Fruit fly (Drosophila melanogaster): ENCODE measurements around the gene Kdm2.

Kdm2 gene

DNA sequence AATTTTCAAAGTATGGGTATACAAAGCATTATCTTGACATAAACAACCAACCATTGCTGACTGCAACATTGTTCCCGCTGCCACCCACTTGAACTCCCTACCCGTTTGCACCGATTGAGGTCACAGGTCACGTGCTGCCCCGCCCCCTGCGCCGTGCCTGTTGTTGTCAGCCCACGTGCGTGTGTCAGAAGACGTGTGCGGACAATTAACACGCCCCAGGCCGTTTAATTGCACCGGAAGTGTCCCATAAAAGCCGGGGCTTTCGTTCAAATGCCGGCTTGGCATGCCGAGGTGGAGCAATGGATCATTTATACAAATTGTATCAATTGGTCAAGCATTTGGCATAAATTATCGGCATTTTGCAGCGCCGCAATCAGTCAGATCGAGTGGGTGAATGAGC is 25.2 kb upstream of the Kdm2 start:
- TF ChIP-seq CG8478 (optimal IDR thresholded peaks at IDR 0.05), result no peak
- no peak for TF ChIP-seq CTCF (optimal IDR thresholded peaks at IDR 0.05)

- TF ChIP-seq CTCF (optimal IDR thresholded peaks at IDR 0.05) (no peak), CG8478 (optimal IDR thresholded peaks at IDR 0.05) (no peak)
These were observed 23.6 kb upstream of the Kdm2 start for dm6 chr3R:9028690-9029089.

DNA sequence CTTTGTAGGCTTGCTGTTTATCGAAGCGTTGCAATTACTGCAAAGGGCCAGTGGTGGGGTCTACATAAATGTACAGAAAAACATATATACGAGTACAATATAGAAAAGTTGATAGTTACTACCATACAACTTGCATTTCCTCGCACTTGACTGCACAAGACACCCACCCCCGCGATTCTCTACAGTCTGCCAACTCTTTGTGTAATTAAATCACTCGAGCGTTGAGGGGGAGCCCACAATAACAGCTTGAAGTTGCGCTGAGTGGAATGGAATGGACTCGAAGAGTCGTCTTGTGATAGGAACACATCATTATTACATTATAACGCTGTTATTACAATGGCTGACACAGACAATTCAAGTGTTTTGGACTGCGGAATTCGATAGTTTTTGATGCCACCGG is 22.9 kb upstream of the Kdm2 start:
- no peak for TF ChIP-seq CTCF (optimal IDR thresholded peaks at IDR 0.05)
- TF ChIP-seq CG8478 (optimal IDR thresholded peaks at IDR 0.05), result no peak

DNA sequence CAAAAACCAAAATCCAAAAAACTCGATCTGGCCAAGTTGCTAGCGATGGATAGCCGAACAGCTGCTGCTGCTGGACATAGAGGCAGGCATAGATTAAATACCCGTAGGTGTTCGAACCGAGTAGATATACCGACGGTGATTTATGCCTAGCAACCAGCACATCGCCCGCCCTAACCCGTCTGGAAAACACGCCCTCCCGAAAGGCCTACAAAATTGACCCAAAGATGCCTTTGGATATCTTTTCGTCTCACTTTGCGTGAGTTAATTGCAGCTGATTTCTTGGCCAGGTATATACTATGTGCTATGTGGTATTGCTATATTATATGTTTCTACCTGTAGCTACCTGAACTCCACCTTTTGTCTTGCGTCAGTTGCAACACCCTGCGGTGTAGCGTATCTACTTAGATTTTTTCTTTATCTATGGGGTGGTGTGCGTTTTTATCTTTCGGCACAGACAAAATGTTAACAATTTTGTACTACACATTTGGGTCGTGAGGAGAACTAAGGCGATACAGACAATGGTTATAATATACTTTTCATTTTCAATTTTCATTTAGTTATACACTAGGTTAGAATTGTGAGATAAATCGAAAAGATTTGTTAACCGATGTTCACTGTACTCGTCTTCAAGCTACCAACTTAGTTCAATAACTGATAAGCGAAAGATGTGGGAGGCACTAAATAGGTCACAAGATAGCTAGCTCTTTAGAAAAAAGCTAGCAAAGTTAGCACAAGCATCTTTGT is 22.1 kb upstream of the Kdm2 start:
- TF ChIP-seq CG8478 (optimal IDR thresholded peaks at IDR 0.05) (no peak), CTCF (optimal IDR thresholded peaks at IDR 0.05) (no peak)

dm6 chr3R:9030750-9031128 is 21.6 kb upstream of the Kdm2 start:
- TF ChIP-seq CG8478 (optimal IDR thresholded peaks at IDR 0.05) (no peak), CTCF (optimal IDR thresholded peaks at IDR 0.05) (no peak)

- TF ChIP-seq CTCF (optimal IDR thresholded peaks at IDR 0.05) (no peak), CG8478 (optimal IDR thresholded peaks at IDR 0.05) (no peak)
These were observed 20.4 kb upstream of the Kdm2 start for dm6 chr3R:9031797-9032418.

dm6 chr3R:9033619-9034401 is 18.5 kb upstream of the Kdm2 start:
- no peak for TF ChIP-seq CTCF (optimal IDR thresholded peaks at IDR 0.05)

DNA sequence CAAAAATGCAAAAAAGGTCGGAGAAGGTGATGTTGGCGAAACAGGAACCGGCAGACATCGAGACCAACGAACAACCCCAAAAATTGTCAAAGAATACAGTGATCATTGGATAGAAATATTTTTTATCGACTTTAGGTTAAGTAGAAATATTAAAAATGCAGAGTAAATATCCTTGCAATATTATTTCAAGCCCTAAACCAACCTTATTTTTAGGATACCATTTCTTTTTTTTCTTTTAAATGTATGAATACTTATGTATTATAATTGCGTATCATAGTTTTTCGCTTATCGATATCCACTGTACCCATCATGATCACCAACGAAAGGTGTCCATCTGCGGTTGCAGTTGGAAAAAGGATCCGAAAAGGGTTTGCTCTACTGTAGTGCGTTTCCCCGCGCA is 17.0 kb upstream of the Kdm2 start:
- TF ChIP-seq CG8478 (optimal IDR thresholded peaks at IDR 0.05) (no peak), CTCF (optimal IDR thresholded peaks at IDR 0.05) (no peak)

DNA sequence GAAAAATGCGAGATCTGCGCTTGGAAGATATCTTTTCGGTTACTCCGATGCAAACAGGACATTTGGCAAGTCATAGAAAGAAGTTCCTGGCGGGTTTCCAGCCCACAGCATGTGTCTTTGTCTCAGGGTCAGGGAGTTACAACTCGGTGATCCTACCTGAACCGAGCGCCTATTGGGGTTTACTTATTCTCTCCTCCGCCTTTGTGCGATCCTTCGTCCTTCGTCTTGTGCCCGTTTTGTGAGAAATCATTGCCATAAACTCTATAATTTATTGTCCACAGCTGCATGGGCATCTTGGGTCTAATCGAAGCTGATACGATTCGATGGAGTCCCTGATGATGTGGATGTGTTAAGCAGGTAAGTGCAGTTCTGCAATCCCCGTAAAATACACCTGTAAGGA is 14.3 kb upstream of the Kdm2 start:
- TF ChIP-seq CG8478 (optimal IDR thresholded peaks at IDR 0.05), result no peak
- TF ChIP-seq CTCF (optimal IDR thresholded peaks at IDR 0.05), result no peak

- TF ChIP-seq CG8478 (optimal IDR thresholded peaks at IDR 0.05) (no peak), CTCF (optimal IDR thresholded peaks at IDR 0.05) (no peak)
These were observed 13.6 kb upstream of the Kdm2 start, which contains the start of gene hyx for dm6 chr3R:9038652-9039051. Gene hyx (plus strand): TSS chr3R:9038760.

dm6 chr3R:9039448-9039847 is 12.8 kb upstream of the Kdm2 start, which contains the start of gene neur:
Gene neur (minus strand): TSS chr3R:9039471.
- TF ChIP-seq CTCF (optimal IDR thresholded peaks at IDR 0.05), result no peak
- no peak for TF ChIP-seq CG8478 (optimal IDR thresholded peaks at IDR 0.05)

DNA sequence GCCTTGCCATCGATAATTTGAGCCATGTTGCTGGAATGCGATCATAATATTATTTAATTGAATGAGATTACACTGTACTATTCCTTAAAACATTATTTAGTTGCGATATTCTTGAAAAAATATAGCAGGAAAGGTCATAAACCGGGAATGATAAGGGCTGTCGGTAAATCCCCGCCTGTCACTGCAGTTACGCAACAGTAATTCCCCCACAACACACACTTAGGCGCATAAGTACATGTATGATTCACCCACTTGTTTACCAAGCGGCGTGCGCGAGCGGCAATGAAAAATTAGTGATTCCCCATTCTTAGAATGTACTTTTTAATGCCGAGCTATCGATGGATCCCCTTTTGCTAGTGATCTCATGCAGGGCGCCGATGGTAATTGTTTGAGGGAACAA is 8.7 kb upstream of the Kdm2 start:
- TF ChIP-seq CTCF (optimal IDR thresholded peaks at IDR 0.05) (no peak), CG8478 (optimal IDR thresholded peaks at IDR 0.05) (no peak)

DNA sequence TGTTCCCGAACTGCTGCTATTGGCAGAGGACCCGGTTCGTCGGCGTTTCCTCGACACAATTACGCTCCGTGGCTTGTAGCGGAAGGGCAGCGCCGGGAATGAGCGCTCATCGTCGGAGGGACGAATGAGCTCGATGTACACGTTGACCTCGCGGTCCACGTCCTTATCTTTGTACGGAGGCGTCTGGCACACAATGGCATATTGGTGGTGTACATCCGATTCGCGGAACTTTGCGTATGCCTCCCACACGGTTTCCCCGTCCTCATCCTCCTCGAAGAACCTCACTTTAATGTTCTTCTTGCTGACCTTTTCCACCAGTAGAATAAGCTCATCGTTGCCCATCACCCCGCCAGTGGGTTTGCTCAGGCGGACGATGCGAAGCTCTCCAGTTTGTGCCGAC is 6.6 kb upstream of the Kdm2 start:
- TF ChIP-seq CTCF (optimal IDR thresholded peaks at IDR 0.05), result no peak

DNA sequence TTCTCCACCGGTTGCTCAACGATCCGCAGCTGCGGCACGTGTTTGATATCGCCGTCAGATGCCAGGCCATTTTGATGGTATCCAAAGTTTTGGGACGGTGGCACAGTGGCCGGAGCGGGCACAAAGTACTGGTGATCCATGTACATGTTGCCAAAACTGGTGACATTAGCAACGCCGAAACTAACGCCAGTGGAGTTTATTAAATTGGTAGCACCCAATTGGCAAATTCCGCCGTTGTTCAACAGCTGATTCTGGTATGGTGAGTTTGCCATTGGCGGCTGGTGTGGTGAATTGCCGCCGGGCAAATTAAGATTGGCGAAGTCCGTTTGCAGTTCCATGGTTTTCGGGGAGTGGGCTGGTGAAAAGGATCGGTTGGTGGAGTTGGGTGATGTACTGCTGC is 5.3 kb upstream of the Kdm2 start:
- TF ChIP-seq CTCF (optimal IDR thresholded peaks at IDR 0.05), result no peak
- no peak for TF ChIP-seq CG8478 (optimal IDR thresholded peaks at IDR 0.05)

DNA sequence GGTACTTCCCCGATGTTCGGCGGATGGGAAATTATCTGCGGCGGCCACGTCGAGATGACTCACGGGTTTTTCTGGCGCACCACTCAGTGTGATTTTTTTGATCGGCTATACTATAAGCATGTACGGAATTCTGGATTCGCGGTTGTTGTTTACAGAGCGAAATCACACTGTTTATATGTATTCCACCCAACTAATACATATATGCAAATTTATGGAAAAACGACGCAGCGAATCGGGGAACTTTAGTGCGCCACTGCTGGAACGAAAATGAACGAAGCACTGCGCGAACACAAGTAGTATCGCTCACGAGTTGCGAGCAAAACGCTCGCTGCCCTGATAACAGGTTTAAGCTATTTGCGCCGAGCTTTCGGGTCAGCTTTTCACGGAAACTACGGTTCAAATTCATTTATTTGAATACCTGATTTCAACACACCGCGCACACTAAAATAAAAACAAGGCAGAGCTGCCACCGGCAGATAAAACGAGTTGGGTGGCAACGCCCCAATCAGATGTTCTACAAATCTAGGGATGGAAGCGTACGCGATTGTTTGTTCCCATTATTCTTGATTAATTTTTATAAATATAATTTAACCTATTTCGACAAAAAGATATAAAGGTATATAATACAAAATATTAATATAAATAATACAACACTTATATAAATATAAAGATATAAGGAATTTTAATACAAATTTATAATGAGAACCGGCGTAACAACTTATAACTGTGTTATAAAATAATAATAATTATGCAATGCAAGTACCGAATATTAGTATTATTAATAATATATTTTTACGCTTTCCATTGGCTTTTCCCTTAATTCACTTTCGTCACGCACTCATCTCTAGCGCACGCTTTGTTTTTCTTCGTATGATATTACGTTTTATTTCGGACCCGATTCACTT is 4.5 kb upstream of the Kdm2 start, which contains the start of gene Rel:
TSS of gene Rel (minus strand) at position 417 of the 905 bp plus-strand sequence.
- TF ChIP-seq CTCF (optimal IDR thresholded peaks at IDR 0.05) (no peak), CG8478 (optimal IDR thresholded peaks at IDR 0.05) (no peak)

Data from S2 (cell line).